Worm (Caenorhabditis elegans): ENCODE data around the gene str-41.

Gene str-41

ce11 chrV:7432441-7433146 is 20.8 kb downstream of the str-41 start (continued):
- peak; percentile 5 for TF ChIP-seq elt-2 (tag; optimal IDR thresholded peaks at IDR 0.05)
- no peak for TF ChIP-seq fos-1 (tag; optimal IDR thresholded peaks at IDR 0.05)
- TF ChIP-seq mab-9 (GFP tag; IDR thresholded peaks at IDR 0.05), result no peak
- TF ChIP-seq unc-62 (GFP tag; optimal IDR thresholded peaks at IDR 0.05), result no peak
- TF ChIP-seq lin-15B (tag; optimal IDR thresholded peaks at IDR 0.05), result no peak
- no peak for TF ChIP-seq alr-1 (tag; optimal IDR thresholded peaks at IDR 0.05; ENCODE audit: borderline replicate concordance)
- no peak for TF ChIP-seq Y116A8C.19 (tag; optimal IDR thresholded peaks at IDR 0.05; ENCODE audit: borderline replicate concordance)
- TF ChIP-seq unc-98 (GFP tag; IDR thresholded peaks at IDR 0.05), result no peak
- peak; percentile 53 for TF ChIP-seq nhr-85 (tag)
- TF ChIP-seq aha-1 (tag; optimal IDR thresholded peaks at IDR 0.05), result no peak
- no peak for TF ChIP-seq blmp-1 (tag; optimal IDR thresholded peaks at IDR 0.05)
- no peak for TF ChIP-seq dsc-1 (tag; optimal IDR thresholded peaks at IDR 0.05)
- TF ChIP-seq ama-1 (optimal IDR thresholded peaks at IDR 0.05), result peak; percentile 52
- TF ChIP-seq nhr-12 (tag; optimal IDR thresholded peaks at IDR 0.05), result no peak
- TF ChIP-seq tbx-2 (tag; optimal IDR thresholded peaks at IDR 0.05), result no peak
- no peak for TF ChIP-seq nhr-28 (tag; optimal IDR thresholded peaks at IDR 0.05)
- TF ChIP-seq swsn-7 (tag; optimal IDR thresholded peaks at IDR 0.05), result no peak
- TF ChIP-seq lsy-2 (tag; optimal IDR thresholded peaks at IDR 0.05), result no peak
- 0 out of 2 replicates have a peak, but pooled peaks have one; percentile 10 for TF ChIP-seq ceh-88 (GFP tag; IDR thresholded peaks at IDR 0.05)
- TF ChIP-seq pax-3 (tag; optimal IDR thresholded peaks at IDR 0.05), result no peak
- TF ChIP-seq ces-1 (GFP tag; optimal IDR thresholded peaks at IDR 0.05), result no peak
- TF ChIP-seq hlh-17 (GFP tag; optimal IDR thresholded peaks at IDR 0.05; ENCODE audit: borderline replicate concordance), result no peak
- TF ChIP-seq sup-37 (GFP tag; optimal IDR thresholded peaks at IDR 0.05), result no peak
- TF ChIP-seq nhr-11 (tag; optimal IDR thresholded peaks at IDR 0.05), result no peak
- peak; percentile 21 for TF ChIP-seq lir-3 (tag; optimal IDR thresholded peaks at IDR 0.05; ENCODE audit: poor library complexity)
- TF ChIP-seq egl-27 (tag; optimal IDR thresholded peaks at IDR 0.05), result no peak
- no peak for TF ChIP-seq ceh-90 (tag; optimal IDR thresholded peaks at IDR 0.05)
- TF ChIP-seq nhr-19 (GFP tag; conservative IDR thresholded peaks at IDR 0.05), result no peak
- TF ChIP-seq rnt-1 (tag; optimal IDR thresholded peaks at IDR 0.05), result no peak
- no peak for TF ChIP-seq hlh-4 (tag; optimal IDR thresholded peaks at IDR 0.05)
- no peak for TF ChIP-seq irx-1 (tag; optimal IDR thresholded peaks at IDR 0.05)
- TF ChIP-seq C04F5.9 (tag; optimal IDR thresholded peaks at IDR 0.05), result no peak
- no peak for TF ChIP-seq ceh-63 (GFP tag; optimal IDR thresholded peaks at IDR 0.05)
- no peak for TF ChIP-seq F16B12.6 (tag; optimal IDR thresholded peaks at IDR 0.05)
- no peak for TF ChIP-seq tlp-1 (tag; optimal IDR thresholded peaks at IDR 0.05)
- no peak for TF ChIP-seq C34B4.2 (tag; optimal IDR thresholded peaks at IDR 0.05)
- no peak for TF ChIP-seq unc-130 (tag; optimal IDR thresholded peaks at IDR 0.05)
- TF ChIP-seq mdl-1 (tag; optimal IDR thresholded peaks at IDR 0.05), result no peak
- TF ChIP-seq dpl-1 (GFP tag; optimal IDR thresholded peaks at IDR 0.05), result no peak
- no peak for TF ChIP-seq sptf-1 (tag; optimal IDR thresholded peaks at IDR 0.05)

ce11 chrV:7434805-7435363 is 23.1 kb downstream of the str-41 start:
- TF ChIP-seq fkh-10 (GFP tag; optimal IDR thresholded peaks at IDR 0.05), result peak; percentile 33
- no peak for TF ChIP-seq ama-1 (optimal IDR thresholded peaks at IDR 0.05)
- TF ChIP-seq fos-1 (tag; optimal IDR thresholded peaks at IDR 0.05), result no peak
- no peak for TF ChIP-seq lin-13 (GFP tag; optimal IDR thresholded peaks at IDR 0.05)
- TF ChIP-seq mef-2 (tag; optimal IDR thresholded peaks at IDR 0.05), result peak; percentile 0
- no peak for TF ChIP-seq hlh-4 (tag; optimal IDR thresholded peaks at IDR 0.05)
- TF ChIP-seq C16A3.4 (tag; optimal IDR thresholded peaks at IDR 0.05), result peak; percentile 13
- no peak for TF ChIP-seq unc-30 (tag; optimal IDR thresholded peaks at IDR 0.05)
- no peak for TF ChIP-seq sptf-1 (tag; optimal IDR thresholded peaks at IDR 0.05)
- TF ChIP-seq ceh-82 (tag; optimal IDR thresholded peaks at IDR 0.05), result peak; percentile 25 to 32 (median 28)
- peak; percentile 58 for TF ChIP-seq elt-2 (tag; optimal IDR thresholded peaks at IDR 0.05)
- TF ChIP-seq blmp-1 (tag; optimal IDR thresholded peaks at IDR 0.05), result peak; percentile 5
- peak; percentile 39 for TF ChIP-seq skn-1 (tag; optimal IDR thresholded peaks at IDR 0.05)
- TF ChIP-seq nhr-90 (tag; optimal IDR thresholded peaks at IDR 0.05; ENCODE audit: poor library complexity), result peak; percentile 29
- TF ChIP-seq mab-9 (GFP tag; IDR thresholded peaks at IDR 0.05), result no peak
- TF ChIP-seq aha-1 (tag; optimal IDR thresholded peaks at IDR 0.05), result no peak
- TF ChIP-seq alr-1 (tag; optimal IDR thresholded peaks at IDR 0.05; ENCODE audit: borderline replicate concordance), result no peak
- TF ChIP-seq nhr-77 (tag; optimal IDR thresholded peaks at IDR 0.05), result no peak
- TF ChIP-seq lir-3 (tag; optimal IDR thresholded peaks at IDR 0.05; ENCODE audit: poor library complexity), result peak; percentile 34
- TF ChIP-seq ets-5 (GFP tag; IDR thresholded peaks at IDR 0.05), result no peak
- TF ChIP-seq nhr-84 (tag; optimal IDR thresholded peaks at IDR 0.05), result no peak
- no peak for TF ChIP-seq grh-1 (GFP tag; IDR thresholded peaks at IDR 0.05)
